5 fruit fly cellular contexts compared by ENCODE assay signal in the genomic region with DNA sequence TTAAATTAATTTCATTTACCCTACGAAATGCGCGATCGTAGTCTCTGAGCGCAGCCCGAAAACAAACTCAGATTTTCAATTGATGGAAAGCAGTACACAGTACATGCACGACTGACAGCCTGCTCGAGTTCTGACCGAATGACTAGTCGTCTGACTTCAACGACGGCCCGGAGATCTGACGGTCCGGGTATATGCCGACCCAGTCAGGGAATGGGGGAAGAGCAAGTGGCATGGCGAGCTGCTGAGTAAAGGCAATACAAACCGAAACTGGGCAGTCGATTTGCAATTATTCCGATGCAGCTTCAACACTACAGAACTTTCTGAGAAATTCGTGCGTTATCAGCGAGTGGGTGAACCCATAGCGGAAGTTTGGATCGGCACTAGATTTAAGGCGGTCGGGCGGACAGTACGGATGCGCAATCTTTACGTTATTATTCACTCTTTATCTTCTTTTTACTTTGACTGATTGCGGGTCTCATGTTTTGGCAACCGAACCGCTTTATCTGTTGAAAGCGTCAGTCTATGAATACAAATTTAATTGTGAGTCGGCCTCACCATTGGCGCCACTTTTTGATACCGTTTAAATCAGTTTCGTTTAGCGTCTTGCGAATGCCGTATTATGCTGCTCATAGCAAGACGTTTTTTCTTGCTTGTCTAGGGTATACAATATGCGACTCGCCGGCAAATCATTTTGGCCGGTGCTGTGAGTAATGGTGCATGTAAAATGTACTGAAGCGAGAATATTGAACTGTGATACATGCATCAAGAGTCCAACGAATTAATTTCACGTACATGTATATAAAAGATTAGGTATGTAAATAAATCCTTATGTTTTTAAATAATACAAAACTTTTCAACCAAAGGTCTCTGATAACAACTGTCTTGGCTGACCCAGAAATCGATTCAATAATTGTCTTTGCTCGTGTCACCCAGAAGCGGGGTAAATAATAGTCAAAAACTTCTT.
A peak's percentile ranks its signal among the peaks of the same experiment; 100 is the strongest.
TF ChIP-seq lines count a peak whose summit lies in the region.

No protein-coding gene starts in this region.

- TF ChIP-seq CTCF in whole organism, embryonic (GFP tag; optimal IDR thresholded peaks at IDR 0.05; lab: Kevin White, UChicago), result no peak

TF ChIP-seq in whole organism, adult, 20 proteins besides CTCF, POLR2A, EP300 and RAD21:
- TF ChIP-seq ovo (GFP tag; optimal IDR thresholded peaks at IDR 0.05; lab: Kevin White, UChicago) (no peak), CG12768 (GFP tag; optimal IDR thresholded peaks at IDR 0.05; lab: Kevin White, UChicago) (peak; percentile 54), cic (GFP tag; optimal IDR thresholded peaks at IDR 0.05; lab: Kevin White, UChicago) (peak; percentile 74), kay (GFP tag; lab: Kevin White, UChicago; ENCODE audit: borderline replicate concordance) (peak; percentile 77), cnc (optimal IDR thresholded peaks at IDR 0.05; lab: Kevin White, UChicago) (no peak)

TF ChIP-seq in whole organism, embryonic, 481 proteins besides CTCF, POLR2A, EP300 and RAD21 (continues in another document):
- TF ChIP-seq Drgx (GFP tag; IDR thresholded peaks at IDR 0.05; lab: Robert Waterston, UW) (peak; percentile 41; the same call in 1 of the 2 replicates), Oli (tag; optimal IDR thresholded peaks at IDR 0.05; lab: Kevin White, UChicago) (no peak), grau (tag; optimal IDR thresholded peaks at IDR 0.05; lab: Kevin White, UChicago) (peak; percentile 11), CG3847 (GFP tag; IDR thresholded peaks at IDR 0.05; lab: Robert Waterston, UW) (no peak), CG7928 (GFP tag; optimal IDR thresholded peaks at IDR 0.05; lab: Kevin White, UChicago) (no peak), CG7745 (tag; optimal IDR thresholded peaks at IDR 0.05; lab: Kevin White, UChicago) (no peak), CG3995 (GFP tag; optimal IDR thresholded peaks at IDR 0.05; lab: Kevin White, UChicago) (no peak), CG2678 (tag; optimal IDR thresholded peaks at IDR 0.05; lab: Kevin White, UChicago) (peak; percentile 11), al (GFP tag; IDR thresholded peaks at IDR 0.05; lab: Robert Waterston, UW) (no peak), CG1603 (tag; optimal IDR thresholded peaks at IDR 0.05; lab: Kevin White, UChicago) (peak; percentile 3), gcm (GFP tag; optimal IDR thresholded peaks at IDR 0.05; lab: Kevin White, UChicago) (no peak), gem (tag; optimal IDR thresholded peaks at IDR 0.05; lab: Kevin White, UChicago) (peak; percentile 26), CG15269 (tag; optimal IDR thresholded peaks at IDR 0.05; lab: Kevin White, UChicago) (peak; percentile 7), MTF-1 (GFP tag; optimal IDR thresholded peaks at IDR 0.05; lab: Kevin White, UChicago; ENCODE audit: borderline replicate concordance) (no peak), Deaf1 (tag; optimal IDR thresholded peaks at IDR 0.05; lab: Kevin White, UChicago) (peak; percentile 58), CG17361 (GFP tag; IDR thresholded peaks at IDR 0.05; lab: Robert Waterston, UW) (peak; percentile 31; the same call in 1 of the 3 replicates), slbo (GFP tag; IDR thresholded peaks at IDR 0.05; lab: Robert Waterston, UW) (peak; percentile 18; the same call in 1 of the 2 replicates), inv (GFP tag; IDR thresholded peaks at IDR 0.05; lab: Robert Waterston, UW; ENCODE audit: partially characterized antibody) (no peak)

TF ChIP-seq in whole organism, prepupa, 60 proteins besides CTCF, POLR2A, EP300 and RAD21 (continues in another document):
- TF ChIP-seq Blimp-1 (GFP tag; optimal IDR thresholded peaks at IDR 0.05; lab: Kevin White, UChicago) (no peak), CG4318 (GFP tag; optimal IDR thresholded peaks at IDR 0.05; lab: Kevin White, UChicago) (peak; percentile 62), CG11902 (GFP tag; optimal IDR thresholded peaks at IDR 0.05; lab: Kevin White, UChicago) (no peak), Sox102F (GFP tag; optimal IDR thresholded peaks at IDR 0.05; lab: Kevin White, UChicago) (no peak), svp (GFP tag; lab: Kevin White, UChicago) (peak; percentile 84), CG7368 (GFP tag; optimal IDR thresholded peaks at IDR 0.05; lab: Kevin White, UChicago) (peak; percentile 27), CG8319 (GFP tag; optimal IDR thresholded peaks at IDR 0.05; lab: Kevin White, UChicago) (no peak), topi (GFP tag; optimal IDR thresholded peaks at IDR 0.05; lab: Kevin White, UChicago) (peak; percentile 32), Ets21C (GFP tag; optimal IDR thresholded peaks at IDR 0.05; lab: Kevin White, UChicago) (peak; percentile 6), CG10631 (GFP tag; optimal IDR thresholded peaks at IDR 0.05; lab: Kevin White, UChicago) (peak; percentile 18), CG16779 (tag; optimal IDR thresholded peaks at IDR 0.05; lab: Kevin White, UChicago) (no peak), Hr39 (GFP tag; optimal IDR thresholded peaks at IDR 0.05; lab: Kevin White, UChicago) (no peak), CG34406 (GFP tag; optimal IDR thresholded peaks at IDR 0.05; lab: Kevin White, UChicago) (no peak), CG10669 (GFP tag; optimal IDR thresholded peaks at IDR 0.05; lab: Kevin White, UChicago) (peak; percentile 21), ss (GFP tag; optimal IDR thresholded peaks at IDR 0.05; lab: Kevin White, UChicago) (no peak), fd85E (GFP tag; optimal IDR thresholded peaks at IDR 0.05; lab: Kevin White, UChicago) (no peak), Sox14 (GFP tag; optimal IDR thresholded peaks at IDR 0.05; lab: Kevin White, UChicago) (peak; percentile 10), CG11294 (GFP tag; IDR thresholded peaks at IDR 0.05; lab: Robert Waterston, UW) (no peak), CG32006 (GFP tag; optimal IDR thresholded peaks at IDR 0.05; lab: Kevin White, UChicago) (peak; percentile 74), CG31627 (GFP tag; optimal IDR thresholded peaks at IDR 0.05; lab: Kevin White, UChicago) (peak; percentile 6)

TF ChIP-seq in whole organism, pupa, 21 proteins besides CTCF, POLR2A, EP300 and RAD21:
- TF ChIP-seq Snoo (tag; optimal IDR thresholded peaks at IDR 0.05; lab: Kevin White, UChicago) (no peak), Pif1A (GFP tag; optimal IDR thresholded peaks at IDR 0.05; lab: Kevin White, UChicago) (peak; percentile 56), gl (tag; optimal IDR thresholded peaks at IDR 0.05; lab: Kevin White, UChicago) (no peak), CG13204 (GFP tag; optimal IDR thresholded peaks at IDR 0.05; lab: Kevin White, UChicago) (no peak), CG17806 (tag; optimal IDR thresholded peaks at IDR 0.05; lab: Kevin White, UChicago) (peak; percentile 26), Pif1B (GFP tag; optimal IDR thresholded peaks at IDR 0.05; lab: Kevin White, UChicago) (peak; percentile 30), CG32121 (GFP tag; IDR thresholded peaks at IDR 0.05; lab: Robert Waterston, UW) (peak; percentile 12; the same call in 1 of the 2 replicates), CG8159 (tag; optimal IDR thresholded peaks at IDR 0.05; lab: Kevin White, UChicago) (no peak), CG34367 (tag; optimal IDR thresholded peaks at IDR 0.05; lab: Kevin White, UChicago) (no peak), fd96Ca (GFP tag; IDR thresholded peaks at IDR 0.05; lab: Robert Waterston, UW) (no peak), CG14655 (GFP tag; optimal IDR thresholded peaks at IDR 0.05; lab: Kevin White, UChicago) (peak; percentile 28), CG8301 (tag; optimal IDR thresholded peaks at IDR 0.05; lab: Kevin White, UChicago) (peak; percentile 49), CG4496 (GFP tag; IDR thresholded peaks at IDR 0.05; lab: Robert Waterston, UW) (no peak), Ets98B (GFP tag; IDR thresholded peaks at IDR 0.05; lab: Robert Waterston, UW) (no peak), CG10348 (GFP tag; IDR thresholded peaks at IDR 0.05; lab: Robert Waterston, UW) (no peak), D1 (tag; optimal IDR thresholded peaks at IDR 0.05; lab: Kevin White, UChicago) (no peak), CG15710 (tag; optimal IDR thresholded peaks at IDR 0.05; lab: Kevin White, UChicago) (peak; percentile 17), CG9948 (tag; optimal IDR thresholded peaks at IDR 0.05; lab: Kevin White, UChicago) (no peak), CG12605 (GFP tag; IDR thresholded peaks at IDR 0.05; lab: Robert Waterston, UW) (no peak), rn (GFP tag; IDR thresholded peaks at IDR 0.05; lab: Robert Waterston, UW) (no peak), EcR (GFP tag; optimal IDR thresholded peaks at IDR 0.05; lab: Kevin White, UChicago) (no peak)

TF ChIP-seq in whole organism, wandering third instar larva, 38 proteins besides CTCF, POLR2A, EP300 and RAD21:
- TF ChIP-seq dl (GFP tag; optimal IDR thresholded peaks at IDR 0.05; lab: Kevin White, UChicago; ENCODE audit: insufficient read depth in 1 of 2, partially characterized antibody in 2 of 2), result peak in 1 of 2 experiments; percentile 8
- TF ChIP-seq pan (optimal IDR thresholded peaks at IDR 0.05; lab: Kevin White, UChicago), result no peak
- no peak for TF ChIP-seq tai (GFP tag; optimal IDR thresholded peaks at IDR 0.05; lab: Kevin White, UChicago)
- no peak for TF ChIP-seq CG9705 (GFP tag; optimal IDR thresholded peaks at IDR 0.05; lab: Kevin White, UChicago)
- no peak for TF ChIP-seq Vsx2 (GFP tag; optimal IDR thresholded peaks at IDR 0.05; lab: Kevin White, UChicago; ENCODE audit: partially characterized antibody)
- TF ChIP-seq rgr (GFP tag; optimal IDR thresholded peaks at IDR 0.05; lab: Kevin White, UChicago), result peak; percentile 26
- TF ChIP-seq foxo (GFP tag; optimal IDR thresholded peaks at IDR 0.05; lab: Kevin White, UChicago), result peak in 1 of 2 experiments; percentile 47
- no peak for TF ChIP-seq Jra (GFP tag; optimal IDR thresholded peaks at IDR 0.05; lab: Kevin White, UChicago)
- peak; percentile 73 for TF ChIP-seq br (GFP tag; optimal IDR thresholded peaks at IDR 0.05; lab: Kevin White, UChicago)
- TF ChIP-seq fru (GFP tag; optimal IDR thresholded peaks at IDR 0.05; lab: Kevin White, UChicago), result peak; percentile 45
- TF ChIP-seq OdsH (GFP tag; optimal IDR thresholded peaks at IDR 0.05; lab: Kevin White, UChicago), result peak; percentile 21
- no peak for TF ChIP-seq ey (GFP tag; optimal IDR thresholded peaks at IDR 0.05; lab: Kevin White, UChicago)
- no peak for TF ChIP-seq HLH106 (tag; optimal IDR thresholded peaks at IDR 0.05; lab: Kevin White, UChicago)
- no peak for TF ChIP-seq Mio (GFP tag; optimal IDR thresholded peaks at IDR 0.05; lab: Kevin White, UChicago)
- TF ChIP-seq h (GFP tag; optimal IDR thresholded peaks at IDR 0.05; lab: Kevin White, UChicago), result peak; percentile 62
- TF ChIP-seq Dif (GFP tag; optimal IDR thresholded peaks at IDR 0.05; lab: Kevin White, UChicago; ENCODE audit: partially characterized antibody), result no peak
- peak; percentile 33 for TF ChIP-seq Hnf4 (GFP tag; optimal IDR thresholded peaks at IDR 0.05; lab: Kevin White, UChicago)
- TF ChIP-seq GATAd (GFP tag; optimal IDR thresholded peaks at IDR 0.05; lab: Kevin White, UChicago), result no peak
- peak; percentile 6 for TF ChIP-seq psq (GFP tag; optimal IDR thresholded peaks at IDR 0.05; lab: Kevin White, UChicago)
- peak; percentile 65 for TF ChIP-seq woc (GFP tag; optimal IDR thresholded peaks at IDR 0.05; lab: Kevin White, UChicago)
- no peak for TF ChIP-seq Hr83 (GFP tag; optimal IDR thresholded peaks at IDR 0.05; lab: Kevin White, UChicago; ENCODE audit: poor library complexity, severe bottlenecking)
